Fruit fly (Drosophila melanogaster) whole organism, embryonic: ENCODE data around the gene CG12321.
A peak's percentile ranks its signal among the peaks of the same experiment; 100 is the strongest.

ENCODE experiments used
- Abd-B ChIP-seq: fragments of 200-800 bp; sonication (Bioruptor generic); optimal IDR thresholded peaks from 2 replicates; lab custom pipeline; 2018; ENCODE audit warnings: missing biosample characterization, mild to moderate bottlenecking, missing genetic modification characterization, moderate library complexity
- Antp ChIP-seq: fragments of 200-800 bp; sonication (Bioruptor generic); optimal IDR thresholded peaks from 3 replicates; lab custom pipeline; 2016; ENCODE audit warnings: missing biosample characterization, missing genetic modification characterization
- CG10654 ChIP-seq: fragments of 200-800 bp; sonication (Bioruptor generic); optimal IDR thresholded peaks from 2 replicates; lab custom pipeline; 2016; ENCODE audit warnings: missing biosample characterization, missing genetic modification characterization
- CG12104 ChIP-seq: fragments of 200-800 bp; sonication (Bioruptor generic); optimal IDR thresholded peaks from 3 replicates; lab custom pipeline; 2016; ENCODE audit warnings: missing biosample characterization, missing genetic modification characterization
- CG13775 ChIP-seq: fragments of 200-800 bp; sonication (Bioruptor generic); optimal IDR thresholded peaks from 3 replicates; lab custom pipeline; 2017; ENCODE audit warnings: missing biosample characterization, mild to moderate bottlenecking, missing genetic modification characterization
- CG15514 ChIP-seq: fragments of 200-800 bp; sonication (Bioruptor generic); optimal IDR thresholded peaks from 3 replicates; lab custom pipeline; 2017; ENCODE audit warnings: missing biosample characterization, missing genetic modification characterization, mild to moderate bottlenecking, moderate library complexity, missing genetic modification reagents
- CG16813 ChIP-seq: fragments of 200-800 bp; sonication (Bioruptor generic); IDR thresholded peaks from 3 replicates; pipeline ENCODE4 v1.3.6; 2022; ENCODE audit warnings: missing biosample characterization, missing genetic modification characterization; ENCODE audit not compliant: partially characterized antibody
- CG30431 ChIP-seq: fragments of 200-800 bp; sonication (Bioruptor generic); optimal IDR thresholded peaks from 2 replicates; lab custom pipeline; 2017; ENCODE audit warnings: missing biosample characterization, missing genetic modification characterization
- CG3065 ChIP-seq: fragments of 200-800 bp; sonication (Bioruptor generic); optimal IDR thresholded peaks from 2 replicates; lab custom pipeline; 2016; ENCODE audit warnings: missing biosample characterization, missing genetic modification characterization
- CG31441 ChIP-seq: fragments of 200-800 bp; sonication (Bioruptor generic); IDR thresholded peaks from 2 replicates; pipeline ENCODE4 v1.3.6; 2022; ENCODE audit warnings: missing biosample characterization, missing genetic modification characterization
- CG32767 ChIP-seq: fragments of 200-800 bp; sonication (Bioruptor generic); IDR thresholded peaks from 2 replicates; pipeline ENCODE4 v1.3.6; 2022; ENCODE audit warnings: missing biosample characterization, missing genetic modification characterization
- CG6254 ChIP-seq: fragments of 200-800 bp; sonication (Bioruptor generic); optimal IDR thresholded peaks from 3 replicates; lab custom pipeline; 2017; ENCODE audit warnings: mild to moderate bottlenecking, missing biosample characterization, missing genetic modification reagents, missing genetic modification characterization
- CG7271 ChIP-seq: fragments of 200-800 bp; sonication (Bioruptor generic); optimal IDR thresholded peaks from 2 replicates; lab custom pipeline; 2018; ENCODE audit warnings: missing biosample characterization, mild to moderate bottlenecking, missing genetic modification characterization, moderate library complexity
- CG7786 ChIP-seq: fragments of 200-800 bp; sonication (Bioruptor generic); optimal IDR thresholded peaks from 2 replicates; lab custom pipeline; 2016; ENCODE audit warnings: missing biosample characterization, missing genetic modification characterization
- CG9215 ChIP-seq: fragments of 200-800 bp; sonication (Bioruptor generic); IDR thresholded peaks from 2 replicates; pipeline ENCODE4 v1.3.6; 2022; ENCODE audit warnings: missing biosample characterization, missing genetic modification characterization
- CG9727 ChIP-seq: fragments of 200-800 bp; sonication (Bioruptor generic); optimal IDR thresholded peaks from 3 replicates; lab custom pipeline; 2017; ENCODE audit warnings: missing biosample characterization, mild to moderate bottlenecking, missing genetic modification characterization
- CG9797 ChIP-seq: fragments of 200-800 bp; sonication (Bioruptor generic); optimal IDR thresholded peaks from 3 replicates; lab custom pipeline; 2018; ENCODE audit warnings: missing biosample characterization, mild to moderate bottlenecking, missing genetic modification characterization
- CG9932 ChIP-seq: fragments of 200-800 bp; sonication (Bioruptor generic); IDR thresholded peaks from 2 replicates; pipeline ENCODE4 v1.3.6; 2022; ENCODE audit warnings: missing biosample characterization, missing genetic modification characterization
- CrebB ChIP-seq: fragments of 200-800 bp; sonication (Bioruptor generic); optimal IDR thresholded peaks from 3 replicates; lab custom pipeline; 2018; ENCODE audit warnings: missing biosample characterization, mild to moderate bottlenecking, missing genetic modification characterization
- D19A ChIP-seq: fragments of 200-800 bp; optimal IDR thresholded peaks from 3 replicates; lab custom pipeline; 2019; ENCODE audit warnings: missing biosample characterization, mild to moderate bottlenecking, missing genetic modification characterization, moderate library complexity
- Hand ChIP-seq: fragments of 200-800 bp; sonication (Bioruptor generic); optimal IDR thresholded peaks from 2 replicates; lab custom pipeline; 2017; ENCODE audit warnings: mild to moderate bottlenecking, missing biosample characterization, missing genetic modification reagents, missing genetic modification characterization
- HmgZ ChIP-seq: fragments of 200-800 bp; sonication (Bioruptor generic); optimal IDR thresholded peaks from 2 replicates; lab custom pipeline; 2018; ENCODE audit warnings: missing biosample characterization, mild to moderate bottlenecking, missing genetic modification characterization
- Oli ChIP-seq: fragments of 200-800 bp; sonication (Bioruptor generic); optimal IDR thresholded peaks from 2 replicates; lab custom pipeline; 2018; ENCODE audit warnings: missing biosample characterization, mild to moderate bottlenecking, missing genetic modification characterization, moderate library complexity
- Rfx ChIP-seq: fragments of 200-800 bp; sonication (Bioruptor generic); IDR thresholded peaks from 2 replicates; pipeline ENCODE4 v1.3.6; 2022; ENCODE audit warnings: missing biosample characterization, missing genetic modification characterization
- Six4 ChIP-seq: fragments of 200-800 bp; sonication (Bioruptor generic); optimal IDR thresholded peaks from 2 replicates; lab custom pipeline; 2016; ENCODE audit warnings: missing biosample characterization, missing genetic modification characterization
- YL-1 ChIP-seq: fragments of 200-800 bp; sonication (Bioruptor generic); optimal IDR thresholded peaks from 3 replicates; lab custom pipeline; 2017; ENCODE audit warnings: missing biosample characterization, mild to moderate bottlenecking, missing genetic modification characterization
- cato ChIP-seq: fragments of 200-800 bp; sonication (Bioruptor generic); optimal IDR thresholded peaks from 2 replicates; lab custom pipeline; 2016; ENCODE audit warnings: missing biosample characterization, missing genetic modification characterization, borderline replicate concordance
- crc ChIP-seq: fragments of 200-800 bp; sonication (Bioruptor generic); optimal IDR thresholded peaks from 2 replicates; lab custom pipeline; 2016; ENCODE audit warnings: missing biosample characterization, missing genetic modification characterization
- disco-r ChIP-seq: fragments of 200-800 bp; sonication (Bioruptor generic); optimal IDR thresholded peaks from 2 replicates; lab custom pipeline; 2016; ENCODE audit warnings: missing biosample characterization, missing genetic modification characterization
- ewg ChIP-seq: fragments of 200-800 bp; sonication (Bioruptor generic); optimal IDR thresholded peaks from 3 replicates; lab custom pipeline; 2017; ENCODE audit warnings: mild to moderate bottlenecking, missing biosample characterization, missing genetic modification reagents, missing genetic modification characterization
- ftz-f1 ChIP-seq: fragments of 200-800 bp; sonication (Bioruptor generic); optimal IDR thresholded peaks from 2 replicates; lab custom pipeline; 2016; ENCODE audit warnings: missing biosample characterization, missing genetic modification characterization
- jumu ChIP-seq: fragments of 200-800 bp; sonication (Bioruptor generic); optimal IDR thresholded peaks from 3 replicates; lab custom pipeline; 2016; ENCODE audit warnings: missing biosample characterization, missing genetic modification characterization
- kah ChIP-seq: fragments of 200-800 bp; sonication (Bioruptor generic); optimal IDR thresholded peaks from 2 replicates; lab custom pipeline; 2018; ENCODE audit warnings: missing biosample characterization, mild to moderate bottlenecking, missing genetic modification characterization
- knrl ChIP-seq: fragments of 200-800 bp; sonication (Bioruptor generic); IDR thresholded peaks from 3 replicates; pipeline ENCODE4 v1.3.6; 2022; ENCODE audit warnings: missing biosample characterization, missing genetic modification characterization; ENCODE audit not compliant: partially characterized antibody
- nom ChIP-seq: fragments of 200-800 bp; sonication (Bioruptor generic); optimal IDR thresholded peaks from 2 replicates; lab custom pipeline; 2017; ENCODE audit warnings: missing biosample characterization, missing genetic modification characterization, mild to moderate bottlenecking, moderate library complexity, missing genetic modification reagents
- oc ChIP-seq: fragments of 200-800 bp; sonication (Bioruptor generic); optimal IDR thresholded peaks from 2 replicates; lab custom pipeline; 2018; ENCODE audit warnings: missing biosample characterization, mild to moderate bottlenecking, missing genetic modification characterization, moderate library complexity
- pan ChIP-seq, 4 experiments: fragments of >200 bp in 3 of 4; fragments of 200-800 bp in 1 of 4; sonication (Bioruptor generic) in 1 of 4; optimal IDR thresholded peaks in 3 of 4; IDR thresholded peaks in 1 of 4; 2 replicates each; pipeline versions ENCODE4 v1.3.6 to Lab custom; 2017 to 2022; ENCODE audit warnings: missing biosample characterization in 2 of 4, missing genetic modification characterization in 2 of 4, mixed read lengths in 1 of 4
- phol ChIP-seq: fragments of 200-800 bp; sonication (Bioruptor generic); optimal IDR thresholded peaks from 3 replicates; lab custom pipeline; 2018; ENCODE audit warnings: missing biosample characterization, mild to moderate bottlenecking, missing genetic modification characterization, moderate library complexity
- repo ChIP-seq: fragments of 200-800 bp; sonication (Bioruptor generic); optimal IDR thresholded peaks from 2 replicates; lab custom pipeline; 2016; ENCODE audit warnings: missing biosample characterization, missing genetic modification characterization
- scrt ChIP-seq: fragments of 200-800 bp; sonication (Bioruptor generic); optimal IDR thresholded peaks from 2 replicates; lab custom pipeline; 2018; ENCODE audit warnings: missing biosample characterization, mild to moderate bottlenecking, missing genetic modification characterization, moderate library complexity
- sd ChIP-seq: fragments of 200-800 bp; sonication (Bioruptor generic); optimal IDR thresholded peaks from 3 replicates; lab custom pipeline; 2018; ENCODE audit warnings: missing biosample characterization, mild to moderate bottlenecking, missing genetic modification characterization, moderate library complexity
- shn ChIP-seq: fragments of 200-800 bp; sonication (Bioruptor generic); optimal IDR thresholded peaks from 3 replicates; lab custom pipeline; 2016; ENCODE audit warnings: missing biosample characterization, missing genetic modification characterization
- sisA ChIP-seq: fragments of 200-800 bp; sonication (Bioruptor generic); IDR thresholded peaks from 2 replicates; pipeline ENCODE4 v1.3.6; 2022; ENCODE audit warnings: missing biosample characterization, missing genetic modification characterization
- sob ChIP-seq: fragments of 200-800 bp; sonication (Bioruptor generic); IDR thresholded peaks from 2 replicates; pipeline ENCODE4 v1.3.6; 2022; ENCODE audit warnings: missing biosample characterization, missing genetic modification characterization
- sqz ChIP-seq: fragments of 200-800 bp; sonication (Bioruptor generic); optimal IDR thresholded peaks from 3 replicates; lab custom pipeline; 2018; ENCODE audit warnings: missing biosample characterization, mild to moderate bottlenecking, missing genetic modification characterization
- toy ChIP-seq: fragments of 200-800 bp; sonication (Bioruptor generic); IDR thresholded peaks from 2 replicates; pipeline ENCODE4 v1.3.6; 2022; ENCODE audit warnings: missing biosample characterization, missing genetic modification characterization
- tup ChIP-seq: fragments of 200-800 bp; sonication (Bioruptor generic); optimal IDR thresholded peaks from 2 replicates; lab custom pipeline; 2016; ENCODE audit warnings: missing biosample characterization, mild to moderate bottlenecking, missing genetic modification characterization, moderate library complexity
- tx ChIP-seq: fragments of 200-800 bp; sonication (Bioruptor generic); optimal IDR thresholded peaks from 2 replicates; lab custom pipeline; 2016; ENCODE audit warnings: missing biosample characterization, missing genetic modification characterization
- unpg ChIP-seq: fragments of 200-800 bp; sonication (Bioruptor generic); optimal IDR thresholded peaks from 3 replicates; lab custom pipeline; 2018; ENCODE audit warnings: missing biosample characterization, mild to moderate bottlenecking, missing genetic modification characterization, moderate library complexity

The CG12321 gene

dm6 chr3R:18220211-18220749 lies 31.8 kb upstream of the CG12321 start, which contains the start of the genes CG7988 and CG7183:
Gene CG7988 (plus strand): TSS chr3R:18220526.
Gene CG7183 (minus strand): TSS chr3R:18220699.
- TF ChIP-seq phol (tag; lab: Kevin White, UChicago): peak; percentile 98
- TF ChIP-seq sisA (GFP tag; lab: Robert Waterston, UW): peak; percentile 98
- TF ChIP-seq D19A: peak; percentile 95
- TF ChIP-seq sqz (GFP tag; lab: Kevin White, UChicago): peak; percentile 90
- TF ChIP-seq CG16813 (GFP tag; lab: Robert Waterston, UW): no peak
- peak; percentile 98 for TF ChIP-seq oc (tag; lab: Kevin White, UChicago)
- no peak; the same call in 2 of the 3 replicates for TF ChIP-seq knrl (GFP tag; lab: Robert Waterston, UW)
- TF ChIP-seq Abd-B (GFP tag; lab: Kevin White, UChicago): peak; percentile 99
- TF ChIP-seq shn: peak; percentile 90
- TF ChIP-seq ftz-f1 (GFP tag; lab: Kevin White, UChicago): peak; percentile 58
- TF ChIP-seq ewg: peak; percentile 95
- peak; percentile 98 for TF ChIP-seq CG9932 (GFP tag; lab: Robert Waterston, UW)
- TF ChIP-seq kah: peak; percentile 88
- peak; percentile 97 for TF ChIP-seq CG9215 (GFP tag; lab: Robert Waterston, UW)
- peak; percentile 90 for TF ChIP-seq crc (GFP tag; lab: Kevin White, UChicago)
- peak; percentile 97 for TF ChIP-seq CG10654
- peak; percentile 97 for TF ChIP-seq HmgZ
- TF ChIP-seq cato (GFP tag; lab: Kevin White, UChicago): peak; percentile 96
- peak; percentile 99 for TF ChIP-seq sob (GFP tag; lab: Robert Waterston, UW)
- TF ChIP-seq CG3065 (GFP tag; lab: Kevin White, UChicago): peak; percentile 94
- TF ChIP-seq disco-r (GFP tag; lab: Kevin White, UChicago): peak; percentile 95
- TF ChIP-seq Six4 (GFP tag; lab: Kevin White, UChicago): peak; percentile 97
- TF ChIP-seq scrt (GFP tag; lab: Kevin White, UChicago): peak; percentile 89
- TF ChIP-seq CG6254 (GFP tag; lab: Kevin White, UChicago): peak; percentile 87
- TF ChIP-seq CG32767 (GFP tag; lab: Robert Waterston, UW): peak; percentile 98
- TF ChIP-seq CG9797: peak; percentile 89
- TF ChIP-seq CrebB (tag; lab: Kevin White, UChicago): peak; percentile 96
- TF ChIP-seq Oli (tag; lab: Kevin White, UChicago): peak; percentile 98
- TF ChIP-seq toy: peak; percentile 95
- peak; percentile 98 for TF ChIP-seq CG9727 (GFP tag; lab: Kevin White, UChicago)
- peak; percentile 88 for TF ChIP-seq Antp (GFP tag; lab: Kevin White, UChicago)
- TF ChIP-seq CG7271 (tag; lab: Kevin White, UChicago): peak; percentile 96
- peak; percentile 90 for TF ChIP-seq tup (GFP tag; lab: Kevin White, UChicago)
- peak; percentile 92 for TF ChIP-seq YL-1
- peak; percentile 99 for TF ChIP-seq unpg (GFP tag; lab: Kevin White, UChicago)
- TF ChIP-seq CG12104: peak; percentile 95
- TF ChIP-seq sd (tag; lab: Kevin White, UChicago): peak; percentile 99
- TF ChIP-seq CG31441 (GFP tag; lab: Robert Waterston, UW): peak; percentile 97
- peak; percentile 98 for TF ChIP-seq Rfx (GFP tag; lab: Robert Waterston, UW)
- TF ChIP-seq jumu (GFP tag; lab: Kevin White, UChicago): peak; percentile 93
- peak; percentile 88 for TF ChIP-seq repo (GFP tag; lab: Kevin White, UChicago)
- TF ChIP-seq CG15514 (GFP tag; lab: Kevin White, UChicago): peak; percentile 85
- TF ChIP-seq Hand: peak; percentile 87
- TF ChIP-seq CG30431 (GFP tag; lab: Kevin White, UChicago): peak; percentile 91
- peak; percentile 89 for TF ChIP-seq nom (GFP tag; lab: Kevin White, UChicago)
- peak; percentile 98 for TF ChIP-seq CG13775
- TF ChIP-seq CG7786 (GFP tag; lab: Kevin White, UChicago): peak; percentile 93
- TF ChIP-seq pan (optimal IDR thresholded peaks at IDR 0.05; lab: Kevin White, UChicago): no peak
- TF ChIP-seq pan (GFP tag; optimal IDR thresholded peaks at IDR 0.05 in 1 of 2, IDR thresholded peaks at IDR 0.05 in 1 of 2): peak in 1 of 2 experiments; percentile 99
- TF ChIP-seq tx (GFP tag; lab: Kevin White, UChicago): peak; percentile 93
